Worm (Caenorhabditis elegans) whole organism, young adult: ENCODE measurements around the gene ubc-22.

Source experiments
- attf-3 ChIP-seq: fragments of 200-800 bp; sonication (Bioruptor generic); conservative IDR thresholded peaks from 2 replicates; pipeline ENCODE4 v1.3.6; 2022; ENCODE audit warnings: missing genetic modification reagents, missing genetic modification characterization, missing compliant biosample characterization
- bed-2 ChIP-seq: fragments of 200-800 bp; sonication (Bioruptor generic); IDR thresholded peaks from 2 replicates; pipeline ENCODE4 v1.3.6; 2022; ENCODE audit warnings: missing genetic modification reagents, missing genetic modification characterization, missing compliant biosample characterization
- cebp-2 ChIP-seq: fragments of 200-800 bp; sonication (Bioruptor generic); IDR thresholded peaks from 2 replicates; pipeline ENCODE4 v1.3.6; 2022; ENCODE audit warnings: missing genetic modification characterization, missing compliant biosample characterization
- chd-7 ChIP-seq: sonication (generic microtip); optimal IDR thresholded peaks from 2 replicates; lab custom pipeline; 2016; ENCODE audit warnings: mild to moderate bottlenecking, missing genetic modification characterization, moderate library complexity, missing compliant biosample characterization
- rpc-1 ChIP-seq, 2 experiments: fragments of 150-350 bp in 1 of 2; sonication (generic microtip) in 1 of 2; optimal IDR thresholded peaks; 2 replicates each; lab custom pipeline; 2014 to 2018; ENCODE audit warnings: missing biosample characterization in 1 of 2, missing genetic modification characterization in 1 of 2, missing genetic modification reagents in 1 of 2, missing genotype in 1 of 2

DNA sequence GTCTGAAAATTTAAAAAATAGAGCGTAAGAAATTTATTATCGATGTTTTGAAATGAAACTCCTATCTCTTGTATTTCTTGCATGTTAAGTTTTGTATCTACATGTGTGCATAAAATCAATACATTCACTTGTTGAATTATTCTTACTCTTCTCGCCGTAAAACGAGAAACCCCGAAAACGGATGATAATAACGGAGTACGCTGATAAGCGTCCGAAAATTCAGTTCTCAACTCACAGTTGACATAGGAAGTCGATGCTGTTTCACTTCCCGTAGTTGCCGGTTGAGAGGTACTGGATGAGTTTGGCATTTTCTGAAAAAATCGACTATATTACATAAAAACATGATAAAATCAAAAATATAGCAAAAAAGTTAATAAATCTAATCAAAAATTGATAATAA is 33.6 kb downstream of the ubc-22 start, which contains the start of gene sec-15:
- no peak for TF ChIP-seq attf-3 (GFP tag; lab: Robert Waterston, UW)
- TF ChIP-seq chd-7 (tag; lab: Kevin White, UChicago) = no peak
- TF ChIP-seq rpc-1 (optimal IDR thresholded peaks at IDR 0.05; lab: Kevin White, UChicago) = no peak
- no peak for TF ChIP-seq rpc-1 (tag; optimal IDR thresholded peaks at IDR 0.05; lab: Kevin White, UChicago)
- TF ChIP-seq cebp-2 = no peak
- no peak for TF ChIP-seq bed-2
